Worm (Caenorhabditis elegans): ENCODE measurements around the gene K09E9.4.

The K09E9.4 gene

ce11 chrX:15617168-15617567, 13.1 kb downstream of the K09E9.4 start:
- TF ChIP-seq efl-1 (optimal IDR thresholded peaks at IDR 0.05) (peak in 1 of 2 experiments; percentile 21), efl-1 (GFP tag; optimal IDR thresholded peaks at IDR 0.05 in 1 of 2) (no peak), unc-62 (GFP tag; optimal IDR thresholded peaks at IDR 0.05) (no peak), ceh-82 (tag; optimal IDR thresholded peaks at IDR 0.05) (peak in 2 of 3 experiments; percentile 4 to 46), C16A3.4 (tag; optimal IDR thresholded peaks at IDR 0.05) (no peak), elt-2 (tag; optimal IDR thresholded peaks at IDR 0.05) (no peak), nhr-11 (tag; optimal IDR thresholded peaks at IDR 0.05) (no peak), jun-1 (tag; optimal IDR thresholded peaks at IDR 0.05) (no peak), nhr-76 (tag; optimal IDR thresholded peaks at IDR 0.05) (no peak), nhr-71 (tag; optimal IDR thresholded peaks at IDR 0.05) (peak; percentile 49), snu-23 (GFP tag; optimal IDR thresholded peaks at IDR 0.05) (peak; percentile 16), hlh-4 (tag; optimal IDR thresholded peaks at IDR 0.05) (no peak), zip-4 (GFP tag; optimal IDR thresholded peaks at IDR 0.05) (no peak), swsn-7 (tag; optimal IDR thresholded peaks at IDR 0.05) (peak; percentile 15), lin-14 (GFP tag; optimal IDR thresholded peaks at IDR 0.05) (peak; percentile 64), ceh-63 (GFP tag; optimal IDR thresholded peaks at IDR 0.05) (no peak), alr-1 (tag; optimal IDR thresholded peaks at IDR 0.05; ENCODE audit: borderline replicate concordance) (no peak), snpc-4 (tag; optimal IDR thresholded peaks at IDR 0.05) (no peak), nhr-237 (tag; optimal IDR thresholded peaks at IDR 0.05) (no peak), dsc-1 (tag; optimal IDR thresholded peaks at IDR 0.05) (peak; percentile 41), nhr-47 (tag; optimal IDR thresholded peaks at IDR 0.05) (peak; percentile 41), mep-1 (tag; optimal IDR thresholded peaks at IDR 0.05) (peak; percentile 29), aly-2 (tag; optimal IDR thresholded peaks at IDR 0.05) (no peak), lsy-2 (tag; optimal IDR thresholded peaks at IDR 0.05) (peak in 1 of 2 experiments; percentile 36), pqm-1 (tag; optimal IDR thresholded peaks at IDR 0.05) (no peak), ets-5 (GFP tag; IDR thresholded peaks at IDR 0.05) (no peak), skn-1 (tag; optimal IDR thresholded peaks at IDR 0.05) (peak; percentile 58), Y116A8C.19 (tag; optimal IDR thresholded peaks at IDR 0.05; ENCODE audit: borderline replicate concordance) (no peak), tlp-1 (tag; optimal IDR thresholded peaks at IDR 0.05) (no peak), ama-1 (optimal IDR thresholded peaks at IDR 0.05) (no peak), fkh-8 (tag; optimal IDR thresholded peaks at IDR 0.05) (peak; percentile 44)

ce11 chrX:15616443-15616842, 13.8 kb downstream of the K09E9.4 start, which contains the start of gene ergi-3:
TSS of gene ergi-3 (minus strand) at chrX:15616753.
- TF ChIP-seq nhr-47 (tag; optimal IDR thresholded peaks at IDR 0.05) (peak; percentile 54), nhr-19 (GFP tag; conservative IDR thresholded peaks at IDR 0.05) (0 out of 2 replicates have a peak, but pooled peaks have one; percentile 16), dsc-1 (tag; optimal IDR thresholded peaks at IDR 0.05) (peak; percentile 46), ceh-90 (tag; optimal IDR thresholded peaks at IDR 0.05) (no peak), ceh-82 (tag; optimal IDR thresholded peaks at IDR 0.05) (peak in 2 of 3 experiments; percentile 1 to 79), fos-1 (tag; optimal IDR thresholded peaks at IDR 0.05) (peak; percentile 28), lir-3 (tag; optimal IDR thresholded peaks at IDR 0.05; ENCODE audit: poor library complexity) (no peak), tlp-1 (tag; optimal IDR thresholded peaks at IDR 0.05) (no peak), nhr-12 (tag; optimal IDR thresholded peaks at IDR 0.05) (no peak), irx-1 (tag; optimal IDR thresholded peaks at IDR 0.05) (no peak), blmp-1 (tag; optimal IDR thresholded peaks at IDR 0.05) (peak; percentile 80), rnt-1 (tag; optimal IDR thresholded peaks at IDR 0.05) (peak; percentile 17), jun-1 (tag; optimal IDR thresholded peaks at IDR 0.05) (peak; percentile 5), pqm-1 (tag; optimal IDR thresholded peaks at IDR 0.05) (no peak), zag-1 (tag; optimal IDR thresholded peaks at IDR 0.05) (peak; percentile 12), lin-35 (GFP tag; optimal IDR thresholded peaks at IDR 0.05) (peak; percentile 49 to 78), mep-1 (tag; optimal IDR thresholded peaks at IDR 0.05) (peak; percentile 86), fkh-8 (tag; optimal IDR thresholded peaks at IDR 0.05) (peak; percentile 15), tbx-2 (tag; optimal IDR thresholded peaks at IDR 0.05) (peak; percentile 30), sup-37 (GFP tag; optimal IDR thresholded peaks at IDR 0.05) (no peak), elt-3 (tag; optimal IDR thresholded peaks at IDR 0.05) (peak in 2 of 6 experiments; percentile 23 to 48), aly-2 (tag; optimal IDR thresholded peaks at IDR 0.05) (no peak), efl-3 (GFP tag; optimal IDR thresholded peaks at IDR 0.05) (no peak), dpl-1 (GFP tag; optimal IDR thresholded peaks at IDR 0.05) (peak in 2 of 3 experiments; percentile 28 to 57), fkh-4 (tag; optimal IDR thresholded peaks at IDR 0.05; ENCODE audit: borderline replicate concordance) (no peak), C04F5.9 (tag; optimal IDR thresholded peaks at IDR 0.05) (no peak), unc-62 (GFP tag; optimal IDR thresholded peaks at IDR 0.05) (no peak), F16B12.6 (tag; optimal IDR thresholded peaks at IDR 0.05) (no peak), efl-1 (optimal IDR thresholded peaks at IDR 0.05) (peak; percentile 34 to 51), efl-1 (GFP tag; optimal IDR thresholded peaks at IDR 0.05 in 1 of 2) (peak; percentile 9 to 77), C16A3.4 (tag; optimal IDR thresholded peaks at IDR 0.05) (peak; percentile 73), snu-23 (GFP tag; optimal IDR thresholded peaks at IDR 0.05) (peak; percentile 78), xbp-1 (tag; optimal IDR thresholded peaks at IDR 0.05) (peak; percentile 69), lsy-2 (tag; optimal IDR thresholded peaks at IDR 0.05) (peak; percentile 47 to 82)
